Worm (Caenorhabditis elegans): ENCODE results near the gene ZK1320.13.

Gene ZK1320.13

ce11 chrII:9646928-9647838 lies 33.4 kb upstream of the ZK1320.13 start, which contains the start of gene sqv-8:
Gene sqv-8 (plus strand): TSS chrII:9646978.
- TF ChIP-seq nhr-76 (tag; optimal IDR thresholded peaks at IDR 0.05) (no peak), zip-8 (tag; optimal IDR thresholded peaks at IDR 0.05) (no peak), nhr-2 (tag; optimal IDR thresholded peaks at IDR 0.05) (peak; percentile 66)

- no peak for TF ChIP-seq ceh-39 (tag; optimal IDR thresholded peaks at IDR 0.05)
- no peak for TF ChIP-seq bed-3 (GFP tag; optimal IDR thresholded peaks at IDR 0.05)
- no peak for TF ChIP-seq nhr-2 (tag; optimal IDR thresholded peaks at IDR 0.05)
- TF ChIP-seq snpc-4 (tag; optimal IDR thresholded peaks at IDR 0.05): no peak
- no peak for TF ChIP-seq drap-1 (GFP tag; optimal IDR thresholded peaks at IDR 0.05)
Measured at ce11 chrII:9649191-9649590, 31.4 kb upstream of the ZK1320.13 start, which contains the start of gene ZK1307.9. Gene ZK1307.9 (plus strand): TSS chrII:9649491.

- no peak for TF ChIP-seq mab-5 (tag; optimal IDR thresholded peaks at IDR 0.05)
- no peak for TF ChIP-seq unc-62 (GFP tag; optimal IDR thresholded peaks at IDR 0.05)
- TF ChIP-seq nhr-237 (tag; optimal IDR thresholded peaks at IDR 0.05): no peak
Measured at ce11 chrII:9651700-9652099, 28.9 kb upstream of the ZK1320.13 start, which contains the start of gene ZK1307.4. Gene ZK1307.4 (minus strand): TSS chrII:9651800.

ce11 chrII:9652919-9653318 lies 27.7 kb upstream of the ZK1320.13 start, which contains the start of gene ZK1307.3:
Gene ZK1307.3 (minus strand): TSS chrII:9653019.
- TF ChIP-seq mls-2 (tag; optimal IDR thresholded peaks at IDR 0.05) (no peak), cnd-1 (tag; optimal IDR thresholded peaks at IDR 0.05) (no peak), unc-62 (GFP tag; optimal IDR thresholded peaks at IDR 0.05) (no peak), ham-2 (GFP tag; optimal IDR thresholded peaks at IDR 0.05) (no peak), ces-1 (GFP tag; optimal IDR thresholded peaks at IDR 0.05) (no peak), zip-8 (tag; optimal IDR thresholded peaks at IDR 0.05) (no peak), nhr-2 (tag; optimal IDR thresholded peaks at IDR 0.05) (no peak), blmp-1 (tag; optimal IDR thresholded peaks at IDR 0.05) (no peak), lin-32 (GFP tag; optimal IDR thresholded peaks at IDR 0.05) (no peak), nhr-28 (tag; optimal IDR thresholded peaks at IDR 0.05) (no peak), bed-3 (GFP tag; optimal IDR thresholded peaks at IDR 0.05) (no peak), lin-13 (tag; optimal IDR thresholded peaks at IDR 0.05) (no peak)

- TF ChIP-seq lin-13 (tag; optimal IDR thresholded peaks at IDR 0.05) (no peak), nhr-237 (tag; optimal IDR thresholded peaks at IDR 0.05) (no peak), elt-1 (tag; optimal IDR thresholded peaks at IDR 0.05; ENCODE audit: borderline replicate concordance, insufficient read depth) (no peak), tbx-8 (GFP tag; optimal IDR thresholded peaks at IDR 0.05) (no peak), ceh-39 (tag; optimal IDR thresholded peaks at IDR 0.05) (no peak), elt-3 (tag; optimal IDR thresholded peaks at IDR 0.05) (no peak)
Measured at ce11 chrII:9653679-9654078, 26.9 kb upstream of the ZK1320.13 start, which contains the start of gene ZK1307.2. Gene ZK1307.2 (minus strand): TSS chrII:9653952.

ce11 chrII:9655530-9656139 lies 25.0 kb upstream of the ZK1320.13 start, which contains the start of gene ZK1307.1:
Gene ZK1307.1 (minus strand): TSS chrII:9655580.
- TF ChIP-seq tbx-8 (GFP tag; optimal IDR thresholded peaks at IDR 0.05) (no peak), elt-1 (tag; optimal IDR thresholded peaks at IDR 0.05; ENCODE audit: borderline replicate concordance, insufficient read depth) (peak; percentile 12), unc-62 (GFP tag; optimal IDR thresholded peaks at IDR 0.05) (peak; percentile 39), zip-8 (tag; optimal IDR thresholded peaks at IDR 0.05) (peak; percentile 69)

ce11 chrII:9656210-9656755 lies 24.3 kb upstream of the ZK1320.13 start, which contains the start of gene gstk-1:
Gene gstk-1 (plus strand): TSS chrII:9656705.
- TF ChIP-seq sem-2 (GFP tag; optimal IDR thresholded peaks at IDR 0.05) (no peak), nhr-2 (tag; optimal IDR thresholded peaks at IDR 0.05) (no peak), ceh-39 (tag; optimal IDR thresholded peaks at IDR 0.05) (no peak), ztf-11 (tag; optimal IDR thresholded peaks at IDR 0.05) (no peak), cnd-1 (tag; optimal IDR thresholded peaks at IDR 0.05) (no peak), lin-13 (tag; optimal IDR thresholded peaks at IDR 0.05) (no peak), blmp-1 (tag; optimal IDR thresholded peaks at IDR 0.05) (no peak), mep-1 (tag; optimal IDR thresholded peaks at IDR 0.05) (no peak), ces-1 (GFP tag; optimal IDR thresholded peaks at IDR 0.05) (no peak), mls-2 (tag; optimal IDR thresholded peaks at IDR 0.05) (no peak), ceh-83 (GFP tag; optimal IDR thresholded peaks at IDR 0.05) (no peak)

Measured in whole organism, mixed stage, embryonic.